Worm (Caenorhabditis elegans) whole organism, L1 larva: ENCODE measurements around the gene tcer-1.

Experiments
- C16A3.4 ChIP-seq: fragments of 150-350 bp; optimal IDR thresholded peaks from 2 replicates; lab custom pipeline; 2014; ENCODE audit warnings: missing biosample characterization, missing genetic modification characterization
- Y116A8C.19 ChIP-seq: sonication (generic microtip); optimal IDR thresholded peaks from 2 replicates; lab custom pipeline; 2016; ENCODE audit warnings: missing compliant biosample characterization, missing genetic modification characterization, borderline replicate concordance
- alr-1 ChIP-seq: fragments of 200-800 bp; sonication (Bioruptor generic); optimal IDR thresholded peaks from 2 replicates; lab custom pipeline; 2018; ENCODE audit warnings: borderline replicate concordance, mild to moderate bottlenecking, missing genetic modification characterization, missing compliant biosample characterization
- ama-1 ChIP-seq: fragments of 150-350 bp; optimal IDR thresholded peaks from 2 replicates; lab custom pipeline; 2014
- ceh-63 ChIP-seq: fragments of 200-800 bp; sonication (Bioruptor generic); optimal IDR thresholded peaks from 2 replicates; lab custom pipeline; 2018; ENCODE audit warnings: mild to moderate bottlenecking, missing genetic modification characterization, missing compliant biosample characterization
- ceh-90 ChIP-seq: sonication (generic microtip); optimal IDR thresholded peaks from 2 replicates; lab custom pipeline; 2016; ENCODE audit warnings: missing genetic modification characterization, missing compliant biosample characterization
- ces-1 ChIP-seq: fragments of 150-350 bp; optimal IDR thresholded peaks from 2 replicates; lab custom pipeline; 2014; ENCODE audit warnings: missing biosample characterization, missing genetic modification reagents, missing genetic modification characterization
- dpl-1 ChIP-seq, 3 experiments: fragments of 150-350 bp in 2 of 3; sonication (generic microtip) in 1 of 3; optimal IDR thresholded peaks; 2 replicates each; lab custom pipeline; 2014 to 2017; ENCODE audit warnings: missing biosample characterization in 3 of 3, missing genetic modification characterization in 3 of 3, missing genetic modification reagents in 3 of 3
- dsc-1 ChIP-seq: sonication (generic microtip); optimal IDR thresholded peaks from 2 replicates; lab custom pipeline; 2016; ENCODE audit warnings: mild to moderate bottlenecking, missing genetic modification characterization, missing compliant biosample characterization
- efl-1 ChIP-seq, 4 experiments: fragments of 150-350 bp; optimal IDR thresholded peaks in 3 of 4; peaks in 1 of 4; 1 replicate in 1 of 4; 2 replicates in 3 of 4; lab custom pipeline; 2014; ENCODE audit warnings: missing biosample characterization in 2 of 4, missing genetic modification characterization in 2 of 4, missing genetic modification reagents in 2 of 4
- efl-3 ChIP-seq: fragments of 200-800 bp; sonication (Bioruptor generic); optimal IDR thresholded peaks from 2 replicates; lab custom pipeline; 2018; ENCODE audit warnings: mild to moderate bottlenecking, missing genetic modification characterization, missing compliant biosample characterization
- egl-13 ChIP-seq: sonication (generic microtip); optimal IDR thresholded peaks from 2 replicates; lab custom pipeline; 2016; ENCODE audit warnings: missing genotype, missing genetic modification reagents, missing genetic modification characterization, missing compliant biosample characterization
- elt-2 ChIP-seq: sonication (generic microtip); optimal IDR thresholded peaks from 2 replicates; lab custom pipeline; 2016; ENCODE audit warnings: missing genetic modification characterization, mild to moderate bottlenecking, inconsistent platforms, missing compliant biosample characterization, missing genetic modification reagents
- elt-3 ChIP-seq, 6 experiments: fragments of 150-350 bp in 1 of 6; sonication (generic microtip); optimal IDR thresholded peaks; 2 replicates each; lab custom pipeline; 2017 to 2018; ENCODE audit warnings: missing biosample characterization in 6 of 6, missing genetic modification characterization in 6 of 6, inconsistent platforms in 1 of 6
- ets-5 ChIP-seq: fragments of 200-800 bp; sonication (Bioruptor generic); IDR thresholded peaks from 2 replicates; pipeline ENCODE4 v1.3.6; 2022; ENCODE audit warnings: missing genetic modification characterization, missing compliant biosample characterization
- fkh-4 ChIP-seq: sonication (generic microtip); optimal IDR thresholded peaks from 2 replicates; lab custom pipeline; 2016; ENCODE audit warnings: missing compliant biosample characterization, missing genetic modification characterization, borderline replicate concordance
- fkh-8 ChIP-seq: sonication (generic microtip); optimal IDR thresholded peaks from 2 replicates; lab custom pipeline; 2016; ENCODE audit warnings: mild to moderate bottlenecking, missing genetic modification characterization, missing compliant biosample characterization
- fos-1 ChIP-seq: fragments of 150-350 bp; optimal IDR thresholded peaks from 2 replicates; lab custom pipeline; 2014; ENCODE audit warnings: missing biosample characterization, missing genetic modification characterization
- hlh-17 ChIP-seq: fragments of 200-800 bp; sonication (Bioruptor generic); optimal IDR thresholded peaks from 2 replicates; lab custom pipeline; 2018; ENCODE audit warnings: missing genetic modification characterization, mild to moderate bottlenecking, missing compliant biosample characterization, moderate library complexity, borderline replicate concordance
- hlh-4 ChIP-seq: sonication (generic microtip); optimal IDR thresholded peaks from 2 replicates; lab custom pipeline; 2016; ENCODE audit warnings: mild to moderate bottlenecking, missing genetic modification characterization, missing compliant biosample characterization
- hpl-2 ChIP-seq: fragments of 150-350 bp; optimal IDR thresholded peaks from 2 replicates; lab custom pipeline; 2014; ENCODE audit warnings: missing biosample characterization, missing genetic modification reagents, missing genetic modification characterization
- irx-1 ChIP-seq: sonication (generic microtip); optimal IDR thresholded peaks from 2 replicates; lab custom pipeline; 2016; ENCODE audit warnings: missing genetic modification characterization, missing compliant biosample characterization
- isw-1 ChIP-seq: fragments of 200-800 bp; sonication (Bioruptor generic); IDR thresholded peaks from 2 replicates; pipeline ENCODE4 v1.3.6; 2022; ENCODE audit warnings: missing genetic modification characterization, missing compliant biosample characterization
- lin-13 ChIP-seq: fragments of 150-350 bp; optimal IDR thresholded peaks from 2 replicates; lab custom pipeline; 2014; ENCODE audit warnings: missing biosample characterization, missing genetic modification reagents, missing genetic modification characterization
- lin-15B ChIP-seq: fragments of 150-350 bp; sonication (generic microtip); optimal IDR thresholded peaks from 3 replicates; lab custom pipeline; 2014; ENCODE audit warnings: missing biosample characterization, missing genetic modification characterization
- mab-9 ChIP-seq: fragments of 200-800 bp; sonication (Bioruptor generic); IDR thresholded peaks from 2 replicates; pipeline ENCODE4 v1.3.6; 2022; ENCODE audit warnings: missing genetic modification reagents, missing genetic modification characterization, missing compliant biosample characterization
- mdl-1 ChIP-seq, 2 experiments: fragments of 150-350 bp; optimal IDR thresholded peaks; 2 replicates each; lab custom pipeline; 2014 to 2017; ENCODE audit warnings: missing biosample characterization in 2 of 2, missing genetic modification characterization in 2 of 2, inconsistent platforms in 1 of 2
- mep-1 ChIP-seq: fragments of 150-350 bp; optimal IDR thresholded peaks from 2 replicates; lab custom pipeline; 2014; ENCODE audit warnings: missing biosample characterization, missing genetic modification characterization
- nhr-11 ChIP-seq: fragments of 150-350 bp; optimal IDR thresholded peaks from 2 replicates; lab custom pipeline; 2014; ENCODE audit warnings: missing biosample characterization, missing genetic modification characterization
- nhr-19 ChIP-seq: fragments of 200-800 bp; sonication (Bioruptor generic); conservative IDR thresholded peaks from 2 replicates; pipeline ENCODE4 v1.3.6; 2022; ENCODE audit warnings: missing genetic modification characterization, missing compliant biosample characterization
- nhr-20 ChIP-seq: sonication (generic microtip); optimal IDR thresholded peaks from 2 replicates; lab custom pipeline; 2016; ENCODE audit warnings: mild to moderate bottlenecking, missing genetic modification characterization, missing compliant biosample characterization
- nhr-237 ChIP-seq: fragments of 150-350 bp; optimal IDR thresholded peaks from 2 replicates; lab custom pipeline; 2014; ENCODE audit warnings: missing biosample characterization, missing genetic modification characterization
- nhr-28 ChIP-seq: fragments of 150-350 bp; optimal IDR thresholded peaks from 2 replicates; lab custom pipeline; 2014; ENCODE audit warnings: missing biosample characterization, missing genetic modification characterization
- nhr-47 ChIP-seq: sonication (generic microtip); optimal IDR thresholded peaks from 2 replicates; lab custom pipeline; 2016; ENCODE audit warnings: mild to moderate bottlenecking, missing genetic modification characterization, moderate library complexity, missing compliant biosample characterization
- nhr-85 ChIP-seq: sonication (generic microtip); peaks from one replicate; lab custom pipeline; 2016; ENCODE audit warnings: missing genetic modification characterization, inconsistent platforms, missing compliant biosample characterization
- nhr-90 ChIP-seq: sonication (generic microtip); optimal IDR thresholded peaks from 2 replicates; lab custom pipeline; 2016; ENCODE audit warnings: mild to moderate bottlenecking, missing genetic modification characterization, missing compliant biosample characterization; ENCODE audit not compliant: poor library complexity
- rnt-1 ChIP-seq: sonication (generic microtip); optimal IDR thresholded peaks from 2 replicates; lab custom pipeline; 2016; ENCODE audit warnings: mild to moderate bottlenecking, missing genetic modification characterization, moderate library complexity, missing compliant biosample characterization
- skn-1 ChIP-seq: fragments of 150-350 bp; optimal IDR thresholded peaks from 2 replicates; lab custom pipeline; 2014; ENCODE audit warnings: missing biosample characterization, missing genetic modification characterization
- snpc-4 ChIP-seq: fragments of 150-350 bp; optimal IDR thresholded peaks from 2 replicates; lab custom pipeline; 2014; ENCODE audit warnings: missing biosample characterization, missing genetic modification characterization
- snu-23 ChIP-seq: sonication (generic microtip); optimal IDR thresholded peaks from 2 replicates; lab custom pipeline; 2016; ENCODE audit warnings: missing genetic modification characterization, missing compliant biosample characterization
- sox-4 ChIP-seq: sonication (generic microtip); optimal IDR thresholded peaks from 2 replicates; lab custom pipeline; 2016; ENCODE audit warnings: missing genetic modification characterization, missing compliant biosample characterization
- tbx-2 ChIP-seq: sonication (generic microtip); optimal IDR thresholded peaks from 2 replicates; lab custom pipeline; 2016; ENCODE audit warnings: missing genetic modification characterization, missing compliant biosample characterization
- unc-130 ChIP-seq: fragments of 150-350 bp; optimal IDR thresholded peaks from 2 replicates; lab custom pipeline; 2017; ENCODE audit warnings: missing biosample characterization, missing genetic modification characterization, inconsistent platforms
- unc-30 ChIP-seq: sonication (generic microtip); optimal IDR thresholded peaks from 2 replicates; lab custom pipeline; 2017; ENCODE audit warnings: missing biosample characterization, missing genetic modification characterization
- unc-86 ChIP-seq: sonication (generic microtip); optimal IDR thresholded peaks from 2 replicates; lab custom pipeline; 2016; ENCODE audit warnings: missing genetic modification characterization, missing compliant biosample characterization
- unc-98 ChIP-seq: fragments of 200-800 bp; sonication (Bioruptor generic); IDR thresholded peaks from 2 replicates; pipeline ENCODE4 v1.3.6; 2022; ENCODE audit warnings: missing genetic modification characterization, missing compliant biosample characterization
- vab-15 ChIP-seq: sonication (generic microtip); optimal IDR thresholded peaks from 2 replicates; lab custom pipeline; 2017; ENCODE audit warnings: missing genotype, mild to moderate bottlenecking, missing genetic modification characterization, missing compliant biosample characterization
- zag-1 ChIP-seq: fragments of 150-350 bp; optimal IDR thresholded peaks from 2 replicates; lab custom pipeline; 2014; ENCODE audit warnings: missing biosample characterization, missing genetic modification characterization
- ztf-11 ChIP-seq, 2 experiments: sonication (generic microtip); optimal IDR thresholded peaks; 2 replicates each; lab custom pipeline; 2016 to 2017; ENCODE audit warnings: missing genetic modification characterization in 2 of 2, missing biosample characterization in 1 of 2, missing compliant biosample characterization in 1 of 2

The tcer-1 gene

ce11 chrII:7072590-7073536, 23.0 kb upstream of the tcer-1 start (continued):
- peak; percentile 21 for TF ChIP-seq hlh-4 (tag; lab: Kevin White, UChicago)
- TF ChIP-seq nhr-237 = peak; percentile 58
- peak; percentile 77 for TF ChIP-seq skn-1 (tag; lab: Kevin White, UChicago)
- no peak for TF ChIP-seq ces-1 (GFP tag; lab: Kevin White, UChicago)
- TF ChIP-seq snpc-4 (tag; lab: Kevin White, UChicago) = peak; percentile 66
- TF ChIP-seq hpl-2 (GFP tag; lab: Kevin White, UChicago) = no peak
- peak; percentile 79 for TF ChIP-seq snu-23 (GFP tag; lab: Kevin White, UChicago)
- peak; percentile 65 for TF ChIP-seq vab-15 (tag; lab: Kevin White, UChicago)
- TF ChIP-seq elt-2 (tag; lab: Kevin White, UChicago) = peak; percentile 35
- TF ChIP-seq lin-13 (GFP tag; lab: Kevin White, UChicago) = peak; percentile 54
- TF ChIP-seq fkh-4 (tag; lab: Kevin White, UChicago) = peak; percentile 17
- TF ChIP-seq isw-1 (GFP tag; lab: Robert Waterston, UW) = peak; percentile 76
- TF ChIP-seq ceh-90 (tag; lab: Kevin White, UChicago) = peak; percentile 77
- TF ChIP-seq ama-1 (lab: Kevin White, UChicago) = no peak
- peak; percentile 85 for TF ChIP-seq nhr-85 (tag; lab: Kevin White, UChicago)
- no peak for TF ChIP-seq alr-1 (tag; lab: Kevin White, UChicago)
- peak; percentile 37 for TF ChIP-seq unc-130 (tag; lab: Kevin White, UChicago)
- peak in 3 of 6 experiments; percentile 24 to 70 (median 42) for TF ChIP-seq elt-3 (tag; optimal IDR thresholded peaks at IDR 0.05; lab: Kevin White, UChicago)
- peak; percentile 56 for TF ChIP-seq nhr-19 (GFP tag; lab: Robert Waterston, UW)
- peak; percentile 70 for TF ChIP-seq lin-15B (tag; lab: Kevin White, UChicago)
- no peak for TF ChIP-seq nhr-28
- TF ChIP-seq Y116A8C.19 (tag; lab: Kevin White, UChicago) = no peak
- TF ChIP-seq fos-1 (tag; lab: Kevin White, UChicago) = peak; percentile 62
- peak; percentile 67 to 68 for TF ChIP-seq efl-1 (optimal IDR thresholded peaks at IDR 0.05; lab: Kevin White, UChicago)
- peak; percentile 58 to 79 for TF ChIP-seq efl-1 (GFP tag; optimal IDR thresholded peaks at IDR 0.05 in 1 of 2; lab: Kevin White, UChicago)
- peak; percentile 89 for TF ChIP-seq fkh-8 (tag; lab: Kevin White, UChicago)
- TF ChIP-seq ceh-63 (GFP tag; lab: Kevin White, UChicago) = no peak
- TF ChIP-seq nhr-11 (tag; lab: Kevin White, UChicago) = peak; percentile 23
- TF ChIP-seq zag-1 (tag; lab: Kevin White, UChicago) = no peak
- TF ChIP-seq unc-86 (tag; lab: Kevin White, UChicago) = peak; percentile 59
- TF ChIP-seq nhr-20 (tag; lab: Kevin White, UChicago) = peak; percentile 79
- TF ChIP-seq unc-98 = peak; percentile 88
- TF ChIP-seq efl-3 (GFP tag; lab: Kevin White, UChicago) = no peak
- peak; percentile 80 for TF ChIP-seq nhr-90 (tag; lab: Kevin White, UChicago)
- TF ChIP-seq dsc-1 (tag; lab: Kevin White, UChicago) = peak; percentile 75
- no peak for TF ChIP-seq ets-5 (GFP tag; lab: Robert Waterston, UW)
- TF ChIP-seq dpl-1 (GFP tag; optimal IDR thresholded peaks at IDR 0.05; lab: Kevin White, UChicago) = peak; percentile 55 to 71 (median 61)
- TF ChIP-seq unc-30 (tag; lab: Kevin White, UChicago) = no peak
- peak; percentile 68 for TF ChIP-seq rnt-1 (tag; lab: Kevin White, UChicago)
- TF ChIP-seq irx-1 (tag; lab: Kevin White, UChicago) = peak; percentile 66
- peak; percentile 89 for TF ChIP-seq mep-1
- no peak for TF ChIP-seq mab-9 (GFP tag; lab: Robert Waterston, UW)
- TF ChIP-seq sox-4 (tag; lab: Kevin White, UChicago) = peak; percentile 75
- peak; percentile 65 for TF ChIP-seq egl-13 (tag; lab: Kevin White, UChicago)
- TF ChIP-seq nhr-47 (tag; lab: Kevin White, UChicago) = peak; percentile 84
- peak; percentile 86 for TF ChIP-seq C16A3.4 (tag; lab: Kevin White, UChicago)
- TF ChIP-seq hlh-17 = no peak
- TF ChIP-seq ztf-11 (tag; optimal IDR thresholded peaks at IDR 0.05; lab: Kevin White, UChicago) = peak in 1 of 2 experiments; percentile 78
- TF ChIP-seq mdl-1 (tag; optimal IDR thresholded peaks at IDR 0.05; lab: Kevin White, UChicago) = peak in 1 of 2 experiments; percentile 17
- peak; percentile 74 for TF ChIP-seq tbx-2
